Fruit fly (Drosophila melanogaster): ENCODE results near the gene AdamTS-B.

Gene AdamTS-B

DNA sequence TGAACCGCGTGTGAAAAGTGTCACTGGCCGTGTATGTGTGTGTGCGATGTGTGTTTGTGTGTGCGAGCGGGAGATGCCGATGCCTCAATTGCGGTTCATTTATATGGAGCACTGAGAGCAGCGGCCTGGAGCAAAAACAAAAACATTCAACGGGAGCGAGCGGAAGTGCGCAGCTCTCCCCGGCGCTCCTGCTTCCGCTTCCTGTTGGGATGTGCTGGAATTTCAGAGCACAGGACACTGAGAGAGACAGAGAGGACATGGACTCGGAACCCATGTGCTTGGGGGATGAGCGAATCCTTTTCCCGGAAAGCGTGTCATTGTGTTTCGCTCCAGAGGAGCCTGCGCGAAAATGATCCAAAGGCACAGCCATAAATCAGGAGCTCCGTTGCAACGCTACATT is 34.1 kb upstream of the AdamTS-B start (continued):
- TF ChIP-seq E2f2 (GFP tag; IDR thresholded peaks at IDR 0.05) (0 out of 2 replicates have a peak, but pooled peaks have one; percentile 13), CG7556 (GFP tag; optimal IDR thresholded peaks at IDR 0.05) (no peak), Bgb (GFP tag; IDR thresholded peaks at IDR 0.05; ENCODE audit: partially characterized antibody) (no peak), Hmx (GFP tag; optimal IDR thresholded peaks at IDR 0.05) (no peak), CG3995 (GFP tag; optimal IDR thresholded peaks at IDR 0.05) (no peak), lab (GFP tag; optimal IDR thresholded peaks at IDR 0.05) (peak; percentile 83), onecut (GFP tag; IDR thresholded peaks at IDR 0.05) (peak; percentile 34; the same call in 1 of the 2 replicates), yki (optimal IDR thresholded peaks at IDR 0.05) (no peak), jing (GFP tag; optimal IDR thresholded peaks at IDR 0.05) (no peak), CG4617 (GFP tag; optimal IDR thresholded peaks at IDR 0.05; ENCODE audit: borderline replicate concordance) (no peak), CG3407 (GFP tag; optimal IDR thresholded peaks at IDR 0.05) (no peak), chinmo (GFP tag; IDR thresholded peaks at IDR 0.05; ENCODE audit: partially characterized antibody) (no peak), wek (GFP tag; optimal IDR thresholded peaks at IDR 0.05) (peak; percentile 39), Ssrp (tag; optimal IDR thresholded peaks at IDR 0.05) (no peak), CG2116 (GFP tag; optimal IDR thresholded peaks at IDR 0.05) (no peak), CG7357 (GFP tag; IDR thresholded peaks at IDR 0.05) (no peak), CG8478 (optimal IDR thresholded peaks at IDR 0.05) (no peak), fru (optimal IDR thresholded peaks at IDR 0.05) (no peak), CG4424 (GFP tag; optimal IDR thresholded peaks at IDR 0.05) (no peak), CG7987 (GFP tag; optimal IDR thresholded peaks at IDR 0.05) (peak; percentile 48), Antp (GFP tag; optimal IDR thresholded peaks at IDR 0.05) (no peak)

DNA sequence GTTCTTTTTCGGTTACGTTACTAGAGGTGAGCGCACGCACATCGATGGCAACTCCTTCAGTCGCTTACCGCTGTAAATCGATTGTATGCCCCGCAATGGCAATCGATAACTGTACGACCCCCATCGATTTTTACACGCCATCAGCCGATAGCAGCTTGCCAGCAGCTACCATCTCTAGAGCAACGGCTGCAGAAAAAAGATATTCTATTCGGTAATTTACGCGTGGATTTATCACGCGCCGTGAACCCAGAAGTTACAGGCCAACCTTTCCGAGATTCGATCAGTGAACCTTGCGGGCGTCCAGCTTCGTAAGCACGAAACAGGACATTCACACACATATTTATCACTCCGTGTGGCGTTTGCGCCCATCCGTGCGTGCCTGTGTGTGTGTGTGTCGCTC is 32.5 kb upstream of the AdamTS-B start, which contains the start of the genes Sirt4 and CG4119:
Sirt4 (minus strand) TSS at position 39 of the 400 bp plus-strand sequence.
CG4119 (plus strand) TSS at position 151 of the 400 bp plus-strand sequence.
- TF ChIP-seq grn (GFP tag; optimal IDR thresholded peaks at IDR 0.05) (no peak), lab (GFP tag; optimal IDR thresholded peaks at IDR 0.05) (peak; percentile 28), ro (GFP tag; IDR thresholded peaks at IDR 0.05) (no peak), gcm2 (GFP tag; optimal IDR thresholded peaks at IDR 0.05) (no peak), Hr3 (GFP tag; optimal IDR thresholded peaks at IDR 0.05) (no peak), peb (GFP tag; IDR thresholded peaks at IDR 0.05) (no peak), CG18476 (GFP tag; optimal IDR thresholded peaks at IDR 0.05) (no peak), Atf-2 (GFP tag; optimal IDR thresholded peaks at IDR 0.05) (no peak), wek (GFP tag; optimal IDR thresholded peaks at IDR 0.05) (no peak), zfh2 (GFP tag; optimal IDR thresholded peaks at IDR 0.05) (peak; percentile 19), gsb (GFP tag; IDR thresholded peaks at IDR 0.05) (no peak), gt (GFP tag; IDR thresholded peaks at IDR 0.05) (no peak), twi (tag; optimal IDR thresholded peaks at IDR 0.05) (peak; percentile 15), hkb (optimal IDR thresholded peaks at IDR 0.05) (no peak), hkb (GFP tag; IDR thresholded peaks at IDR 0.05) (no peak), dpn (GFP tag; optimal IDR thresholded peaks at IDR 0.05) (peak in 1 of 2 experiments; percentile 8), CG10959 (GFP tag; IDR thresholded peaks at IDR 0.05) (no peak), sim (GFP tag; IDR thresholded peaks at IDR 0.05) (no peak), Sox102F (GFP tag; optimal IDR thresholded peaks at IDR 0.05) (no peak), CoRest (tag; optimal IDR thresholded peaks at IDR 0.05) (peak; percentile 14), cas (GFP tag; IDR thresholded peaks at IDR 0.05) (no peak), CG10431 (GFP tag; optimal IDR thresholded peaks at IDR 0.05) (no peak), CG3281 (GFP tag; optimal IDR thresholded peaks at IDR 0.05) (peak; percentile 9), amos (GFP tag; IDR thresholded peaks at IDR 0.05; ENCODE audit: partially characterized antibody) (peak; percentile 98), bowl (GFP tag; IDR thresholded peaks at IDR 0.05) (no peak), Sry-δ (GFP tag; optimal IDR thresholded peaks at IDR 0.05) (peak; percentile 99), pum (GFP tag; optimal IDR thresholded peaks at IDR 0.05) (no peak), lilli (GFP tag; optimal IDR thresholded peaks at IDR 0.05) (peak; percentile 47), Ada2b (GFP tag; IDR thresholded peaks at IDR 0.05) (no peak), tup (GFP tag; optimal IDR thresholded peaks at IDR 0.05) (no peak), exex (tag; optimal IDR thresholded peaks at IDR 0.05) (no peak), al (GFP tag; IDR thresholded peaks at IDR 0.05) (0 out of 2 replicates have a peak, but pooled peaks have one; percentile 31), tx (GFP tag; optimal IDR thresholded peaks at IDR 0.05) (peak; percentile 26), Usf (GFP tag; optimal IDR thresholded peaks at IDR 0.05) (no peak)
